Fruit fly (Drosophila melanogaster): Measurements from ENCODE around the gene Mcr.

Mcr gene

dm6 chr2L:8081640-8082485 is 919 bp downstream of the Mcr start:
- TF ChIP-seq lola (GFP tag; optimal IDR thresholded peaks at IDR 0.05) (no peak), Abd-B (GFP tag; optimal IDR thresholded peaks at IDR 0.05) (no peak), Vsx2 (GFP tag; optimal IDR thresholded peaks at IDR 0.05; ENCODE audit: partially characterized antibody) (peak; percentile 60), pan (optimal IDR thresholded peaks at IDR 0.05) (no peak), br (GFP tag; optimal IDR thresholded peaks at IDR 0.05) (no peak), dl (GFP tag; optimal IDR thresholded peaks at IDR 0.05; ENCODE audit: insufficient read depth in 1 of 2, partially characterized antibody in 2 of 2) (no peak), sv (GFP tag; optimal IDR thresholded peaks at IDR 0.05) (peak; percentile 23), brk (GFP tag; optimal IDR thresholded peaks at IDR 0.05) (no peak), Hr78 (GFP tag; optimal IDR thresholded peaks at IDR 0.05) (no peak), N (GFP tag; optimal IDR thresholded peaks at IDR 0.05) (no peak), Sp1 (GFP tag; optimal IDR thresholded peaks at IDR 0.05) (peak; percentile 77), Mio (GFP tag; optimal IDR thresholded peaks at IDR 0.05) (no peak), Hr83 (GFP tag; optimal IDR thresholded peaks at IDR 0.05; ENCODE audit: poor library complexity, severe bottlenecking) (no peak), Dfd (GFP tag; optimal IDR thresholded peaks at IDR 0.05) (no peak), CG9705 (GFP tag; optimal IDR thresholded peaks at IDR 0.05) (no peak), ey (GFP tag; optimal IDR thresholded peaks at IDR 0.05) (peak; percentile 1), h (GFP tag; optimal IDR thresholded peaks at IDR 0.05) (no peak), Myc (optimal IDR thresholded peaks at IDR 0.05) (no peak), Rel (GFP tag; optimal IDR thresholded peaks at IDR 0.05) (no peak), Rel (tag; optimal IDR thresholded peaks at IDR 0.05) (no peak), dmrt93B (GFP tag; optimal IDR thresholded peaks at IDR 0.05) (no peak), usp (GFP tag; optimal IDR thresholded peaks at IDR 0.05) (no peak), woc (GFP tag; optimal IDR thresholded peaks at IDR 0.05) (no peak), CG32264 (GFP tag; optimal IDR thresholded peaks at IDR 0.05) (no peak), tai (GFP tag; optimal IDR thresholded peaks at IDR 0.05) (no peak), dsf (GFP tag; optimal IDR thresholded peaks at IDR 0.05; ENCODE audit: borderline replicate concordance) (no peak), HLH106 (tag; optimal IDR thresholded peaks at IDR 0.05) (no peak), Hnf4 (GFP tag; optimal IDR thresholded peaks at IDR 0.05) (peak; percentile 33), CrebA (GFP tag; optimal IDR thresholded peaks at IDR 0.05; ENCODE audit: borderline replicate concordance) (no peak), GATAd (GFP tag; optimal IDR thresholded peaks at IDR 0.05) (no peak), foxo (GFP tag; optimal IDR thresholded peaks at IDR 0.05) (peak in 1 of 2 experiments; percentile 76), Dif (GFP tag; optimal IDR thresholded peaks at IDR 0.05; ENCODE audit: partially characterized antibody) (no peak), Jra (GFP tag; optimal IDR thresholded peaks at IDR 0.05) (no peak), OdsH (GFP tag; optimal IDR thresholded peaks at IDR 0.05) (peak; percentile 71), psq (GFP tag; optimal IDR thresholded peaks at IDR 0.05) (peak; percentile 64), sage (GFP tag; optimal IDR thresholded peaks at IDR 0.05) (no peak), fru (GFP tag; optimal IDR thresholded peaks at IDR 0.05) (no peak), rgr (GFP tag; optimal IDR thresholded peaks at IDR 0.05) (peak; percentile 82), jim (GFP tag; optimal IDR thresholded peaks at IDR 0.05) (no peak)

- TF ChIP-seq Dif (GFP tag; optimal IDR thresholded peaks at IDR 0.05; ENCODE audit: partially characterized antibody) (no peak), Mio (GFP tag; optimal IDR thresholded peaks at IDR 0.05) (no peak), CrebA (GFP tag; optimal IDR thresholded peaks at IDR 0.05; ENCODE audit: borderline replicate concordance) (no peak), ey (GFP tag; optimal IDR thresholded peaks at IDR 0.05) (peak; percentile 5), br (GFP tag; optimal IDR thresholded peaks at IDR 0.05) (no peak), HLH106 (tag; optimal IDR thresholded peaks at IDR 0.05) (no peak), rgr (GFP tag; optimal IDR thresholded peaks at IDR 0.05) (no peak), Dfd (GFP tag; optimal IDR thresholded peaks at IDR 0.05) (no peak)
These were observed 2.1 kb downstream of the Mcr start for dm6 chr2L:8080645-8081044.
